Fruit fly (Drosophila melanogaster): ENCODE data around the gene RpS6.

Gene RpS6

DNA sequence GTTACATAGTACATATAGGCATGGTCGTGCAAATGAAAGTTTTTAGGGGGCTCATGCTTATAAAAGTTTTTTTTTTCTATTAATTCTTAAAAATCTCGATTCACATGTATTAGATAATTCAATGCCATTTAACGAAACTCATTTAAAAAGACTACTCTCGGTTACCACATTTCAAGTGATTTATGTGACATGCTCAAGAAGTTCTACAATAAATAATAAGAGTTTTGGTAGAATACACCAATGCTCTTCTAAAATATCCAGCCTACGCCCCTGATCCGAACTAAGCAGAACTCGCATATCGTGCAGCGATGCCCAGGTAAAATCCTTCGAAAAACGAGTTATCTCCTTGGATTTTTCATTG, 8.6 kb downstream of the RpS6 start (continued):
- TF ChIP-seq CG15696 (tag; optimal IDR thresholded peaks at IDR 0.05) (peak; percentile 77), CG1024 (GFP tag; IDR thresholded peaks at IDR 0.05) (no peak), hb (GFP tag; IDR thresholded peaks at IDR 0.05; ENCODE audit: partially characterized antibody) (no peak), Ravus (GFP tag; IDR thresholded peaks at IDR 0.05) (no peak), sd (tag; optimal IDR thresholded peaks at IDR 0.05) (no peak), CG3281 (GFP tag; optimal IDR thresholded peaks at IDR 0.05) (no peak), CG10462 (GFP tag; optimal IDR thresholded peaks at IDR 0.05) (no peak), CG12236 (GFP tag; optimal IDR thresholded peaks at IDR 0.05) (no peak), Gug (GFP tag; IDR thresholded peaks at IDR 0.05) (no peak), CG7372 (GFP tag; IDR thresholded peaks at IDR 0.05) (no peak), gcm2 (GFP tag; optimal IDR thresholded peaks at IDR 0.05) (no peak), CG12769 (tag; optimal IDR thresholded peaks at IDR 0.05) (no peak), CG34224 (GFP tag; IDR thresholded peaks at IDR 0.05; ENCODE audit: partially characterized antibody) (no peak), CG1233 (GFP tag; optimal IDR thresholded peaks at IDR 0.05) (no peak), CG18476 (GFP tag; optimal IDR thresholded peaks at IDR 0.05) (no peak), rib (GFP tag; IDR thresholded peaks at IDR 0.05) (no peak), Mad (GFP tag; optimal IDR thresholded peaks at IDR 0.05) (no peak), CG15479 (GFP tag; optimal IDR thresholded peaks at IDR 0.05) (no peak), NC2β (GFP tag; optimal IDR thresholded peaks at IDR 0.05) (no peak), TFAM (GFP tag; optimal IDR thresholded peaks at IDR 0.05) (no peak), Spps (tag; optimal IDR thresholded peaks at IDR 0.05) (no peak), zen2 (GFP tag; IDR thresholded peaks at IDR 0.05; ENCODE audit: partially characterized antibody) (no peak), fd3F (GFP tag; optimal IDR thresholded peaks at IDR 0.05) (no peak), Scr (GFP tag; IDR thresholded peaks at IDR 0.05; ENCODE audit: partially characterized antibody) (no peak), knrl (GFP tag; IDR thresholded peaks at IDR 0.05; ENCODE audit: partially characterized antibody) (no peak), CG18262 (tag; optimal IDR thresholded peaks at IDR 0.05) (peak; percentile 25), CG8290 (GFP tag; optimal IDR thresholded peaks at IDR 0.05) (no peak), CG8290 (tag; optimal IDR thresholded peaks at IDR 0.05) (no peak), CG13123 (GFP tag; optimal IDR thresholded peaks at IDR 0.05) (no peak), CG10979 (tag; optimal IDR thresholded peaks at IDR 0.05) (peak; percentile 48), corto (GFP tag; optimal IDR thresholded peaks at IDR 0.05) (no peak), CG6791 (GFP tag; IDR thresholded peaks at IDR 0.05; ENCODE audit: partially characterized antibody) (no peak), CG30403 (GFP tag; optimal IDR thresholded peaks at IDR 0.05) (peak; percentile 18), nerfin-2 (GFP tag; IDR thresholded peaks at IDR 0.05; ENCODE audit: partially characterized antibody) (no peak), Myb (GFP tag; optimal IDR thresholded peaks at IDR 0.05) (no peak), Trl (optimal IDR thresholded peaks at IDR 0.05) (no peak), Trl (GFP tag; optimal IDR thresholded peaks at IDR 0.05) (no peak), Vsx1 (GFP tag; optimal IDR thresholded peaks at IDR 0.05) (no peak), ara (GFP tag; IDR thresholded peaks at IDR 0.05) (no peak), CG17361 (GFP tag; IDR thresholded peaks at IDR 0.05) (0 out of 3 replicates have a peak, but pooled peaks have one; percentile 29), CG5245 (GFP tag; optimal IDR thresholded peaks at IDR 0.05) (no peak), Nf-YC (tag; optimal IDR thresholded peaks at IDR 0.05) (no peak), CrebB (tag; optimal IDR thresholded peaks at IDR 0.05) (no peak), Xrp1 (GFP tag; IDR thresholded peaks at IDR 0.05) (peak; percentile 42; the same call in 1 of the 2 replicates), yki (optimal IDR thresholded peaks at IDR 0.05) (no peak), Dref (GFP tag; IDR thresholded peaks at IDR 0.05) (no peak)

All from whole organism, embryonic.